Worm (Caenorhabditis elegans) whole organism, late embryonic: ENCODE measurements around the gene pes-1.

ENCODE experiments used
- T23F11.4 ChIP-seq: fragments of 200-800 bp; sonication (Bioruptor generic); optimal IDR thresholded peaks from 2 replicates; lab custom pipeline; 2018; ENCODE audit warnings: mild to moderate bottlenecking, missing genetic modification characterization, missing compliant biosample characterization
- ama-1 ChIP-seq: fragments of 150-350 bp; optimal IDR thresholded peaks from 2 replicates; lab custom pipeline; 2014
- ceh-9 ChIP-seq: sonication (generic microtip); optimal IDR thresholded peaks from 2 replicates; lab custom pipeline; 2016; ENCODE audit warnings: mild to moderate bottlenecking, missing genetic modification characterization, inconsistent platforms, missing compliant biosample characterization
- pha-4 ChIP-seq: fragments of 150-350 bp; optimal IDR thresholded peaks from 2 replicates; lab custom pipeline; 2018; ENCODE audit warnings: missing biosample characterization, missing genetic modification reagents, missing genetic modification characterization
- sox-4 ChIP-seq: sonication (generic microtip); optimal IDR thresholded peaks from 2 replicates; lab custom pipeline; 2017; ENCODE audit warnings: mild to moderate bottlenecking, missing genetic modification characterization, inconsistent platforms, missing compliant biosample characterization
- ttx-3 ChIP-seq: sonication (generic microtip); optimal IDR thresholded peaks from 2 replicates; lab custom pipeline; 2016; ENCODE audit warnings: missing genetic modification reagents, missing genetic modification characterization, missing compliant biosample characterization

DNA sequence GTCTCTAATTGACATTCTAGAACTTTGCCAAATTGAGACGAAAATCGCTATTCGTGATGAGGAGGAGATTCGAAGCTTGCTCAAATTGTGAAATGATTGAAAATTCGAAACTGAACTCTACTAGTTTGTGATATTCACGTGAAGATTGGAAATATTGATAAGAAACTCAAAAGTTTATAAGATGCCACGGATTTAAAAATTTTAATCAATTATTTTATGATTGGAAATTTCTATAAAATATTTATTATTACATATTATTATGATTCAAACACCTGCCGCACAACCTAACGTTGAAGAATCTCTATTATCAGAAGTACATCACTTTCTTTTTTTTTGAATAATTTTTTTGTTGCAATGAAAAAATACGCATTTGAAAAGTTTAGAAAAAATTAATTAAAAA, 14.0 kb upstream of the pes-1 start, which contains the start of gene E03H12.7:
- TF ChIP-seq T23F11.4 (no peak), pha-4 (tag; lab: Kevin White, UChicago) (no peak), ama-1 (no peak), sox-4 (tag; lab: Kevin White, UChicago) (no peak), ttx-3 (no peak), ceh-9 (tag; lab: Kevin White, UChicago) (no peak)
